Fruit fly (Drosophila melanogaster) whole organism, embryonic: ENCODE data around the gene Tsp2A.

Experiments used
- B-H2 ChIP-seq: fragments of 200-800 bp; sonication (Bioruptor generic); optimal IDR thresholded peaks from 2 replicates; lab custom pipeline; 2018; ENCODE audit warnings: missing biosample characterization, mild to moderate bottlenecking, missing genetic modification characterization
- BEAF-32 ChIP-seq: fragments of 200-800 bp; sonication (Bioruptor generic); optimal IDR thresholded peaks from 3 replicates; lab custom pipeline; 2017; ENCODE audit warnings: missing biosample characterization, missing genetic modification characterization, mild to moderate bottlenecking, moderate library complexity, missing genetic modification reagents
- CG12104 ChIP-seq: fragments of 200-800 bp; sonication (Bioruptor generic); optimal IDR thresholded peaks from 3 replicates; lab custom pipeline; 2016; ENCODE audit warnings: missing biosample characterization, missing genetic modification characterization
- CG12659 ChIP-seq: fragments of 200-800 bp; sonication (Bioruptor generic); optimal IDR thresholded peaks from 3 replicates; lab custom pipeline; 2017; ENCODE audit warnings: mild to moderate bottlenecking, missing biosample characterization, missing genetic modification reagents, missing genetic modification characterization
- CG14710 ChIP-seq: fragments of 200-800 bp; sonication (Bioruptor generic); optimal IDR thresholded peaks from 3 replicates; lab custom pipeline; 2019; ENCODE audit warnings: missing biosample characterization, mild to moderate bottlenecking, missing genetic modification characterization, moderate library complexity
- CG16813 ChIP-seq: fragments of 200-800 bp; sonication (Bioruptor generic); IDR thresholded peaks from 3 replicates; pipeline ENCODE4 v1.3.6; 2022; ENCODE audit warnings: missing biosample characterization, missing genetic modification characterization; ENCODE audit not compliant: partially characterized antibody
- CG18262 ChIP-seq: fragments of 200-800 bp; optimal IDR thresholded peaks from 3 replicates; lab custom pipeline; 2019; ENCODE audit warnings: missing biosample characterization, mild to moderate bottlenecking, missing genetic modification characterization, moderate library complexity
- CG2120 ChIP-seq: fragments of 200-800 bp; sonication (Bioruptor generic); optimal IDR thresholded peaks from 3 replicates; lab custom pipeline; 2016; ENCODE audit warnings: missing biosample characterization, missing genetic modification characterization
- CG2678 ChIP-seq: fragments of 200-800 bp; sonication (Bioruptor generic); optimal IDR thresholded peaks from 3 replicates; lab custom pipeline; 2019; ENCODE audit warnings: missing biosample characterization, mild to moderate bottlenecking, missing genetic modification characterization, moderate library complexity
- CG34224 ChIP-seq: fragments of 200-800 bp; sonication (Bioruptor generic); IDR thresholded peaks from 3 replicates; pipeline ENCODE4 v1.3.6; 2022; ENCODE audit warnings: missing biosample characterization, missing genetic modification characterization; ENCODE audit not compliant: partially characterized antibody
- CG3847 ChIP-seq: fragments of 200-800 bp; sonication (Bioruptor generic); IDR thresholded peaks from 2 replicates; pipeline ENCODE4 v1.3.6; 2022; ENCODE audit warnings: missing biosample characterization, missing genetic modification characterization
- CG5245 ChIP-seq: fragments of 200-800 bp; sonication (Bioruptor generic); optimal IDR thresholded peaks from 3 replicates; lab custom pipeline; 2016; ENCODE audit warnings: missing biosample characterization, missing genetic modification characterization
- CG6272 ChIP-seq: fragments of 200-800 bp; sonication (Bioruptor generic); IDR thresholded peaks from 2 replicates; pipeline ENCODE4 v1.3.6; 2022; ENCODE audit warnings: missing biosample characterization, missing genetic modification characterization
- CG7928 ChIP-seq: fragments of 200-800 bp; sonication (Bioruptor generic); optimal IDR thresholded peaks from 2 replicates; lab custom pipeline; 2017; ENCODE audit warnings: missing biosample characterization, mild to moderate bottlenecking, missing genetic modification characterization
- CG8478 ChIP-seq: fragments of >200 bp; optimal IDR thresholded peaks from 2 replicates; lab custom pipeline; 2018
- CG9932 ChIP-seq: fragments of 200-800 bp; sonication (Bioruptor generic); IDR thresholded peaks from 2 replicates; pipeline ENCODE4 v1.3.6; 2022; ENCODE audit warnings: missing biosample characterization, missing genetic modification characterization
- Dad ChIP-seq: fragments of 200-800 bp; sonication (Bioruptor generic); optimal IDR thresholded peaks from 3 replicates; lab custom pipeline; 2016; ENCODE audit warnings: missing biosample characterization, missing genetic modification characterization
- Dll ChIP-seq: fragments of 200-800 bp; sonication (Bioruptor generic); IDR thresholded peaks from 4 replicates; pipeline ENCODE4 v1.3.6; 2022; ENCODE audit warnings: missing biosample characterization, missing genetic modification characterization; ENCODE audit not compliant: partially characterized antibody
- Doc3 ChIP-seq: fragments of 200-800 bp; sonication (Bioruptor generic); IDR thresholded peaks from 3 replicates; pipeline ENCODE4 v1.3.6; 2022; ENCODE audit warnings: missing biosample characterization, missing genetic modification characterization; ENCODE audit not compliant: partially characterized antibody
- Ets97D ChIP-seq: fragments of 200-800 bp; sonication (Bioruptor generic); optimal IDR thresholded peaks from 3 replicates; lab custom pipeline; 2016; ENCODE audit warnings: missing biosample characterization, missing genetic modification characterization
- GATAe ChIP-seq: fragments of 200-800 bp; sonication (Bioruptor generic); conservative IDR thresholded peaks from 2 replicates; pipeline ENCODE4 v1.3.6; 2022; ENCODE audit warnings: missing biosample characterization, missing genetic modification characterization
- HLH3B ChIP-seq: fragments of 200-800 bp; sonication (Bioruptor generic); IDR thresholded peaks from 2 replicates; pipeline ENCODE4 v1.3.6; 2022; ENCODE audit warnings: missing biosample characterization, missing genetic modification characterization
- Hr51 ChIP-seq, 2 experiments: fragments of 200-800 bp; sonication (Bioruptor generic); optimal IDR thresholded peaks; 2 replicates in 1 of 2; 3 replicates in 1 of 2; lab custom pipeline; 2016 to 2018; ENCODE audit warnings: missing biosample characterization in 2 of 2, missing genetic modification characterization in 2 of 2, mild to moderate bottlenecking in 1 of 2, moderate library complexity in 1 of 2
- MTF-1 ChIP-seq: fragments of 200-800 bp; sonication (Bioruptor generic); optimal IDR thresholded peaks from 2 replicates; lab custom pipeline; 2018; ENCODE audit warnings: missing biosample characterization, mild to moderate bottlenecking, missing genetic modification characterization, borderline replicate concordance
- Max ChIP-seq: fragments of 200-800 bp; sonication (Bioruptor generic); optimal IDR thresholded peaks from 2 replicates; lab custom pipeline; 2016; ENCODE audit warnings: missing biosample characterization, mild to moderate bottlenecking, missing genetic modification characterization
- Med ChIP-seq: fragments of 200-800 bp; sonication (Bioruptor generic); peaks from one replicate; lab custom pipeline; 2016; ENCODE audit warnings: missing biosample characterization, missing genetic modification characterization, mild to moderate bottlenecking, inconsistent platforms, moderate library complexity
- Optix ChIP-seq: fragments of 200-800 bp; sonication (Bioruptor generic); IDR thresholded peaks from 3 replicates; pipeline ENCODE4 v1.3.6; 2022; ENCODE audit warnings: missing biosample characterization, missing genetic modification characterization
- Pdp1 ChIP-seq, 2 experiments: fragments of 200-800 bp; sonication (Bioruptor generic); optimal IDR thresholded peaks; 3 replicates each; lab custom pipeline; 2016; ENCODE audit warnings: missing biosample characterization in 2 of 2, missing genetic modification characterization in 2 of 2, mild to moderate bottlenecking in 1 of 2, moderate library complexity in 1 of 2
- Sin3A ChIP-seq: fragments of >200 bp; optimal IDR thresholded peaks from 2 replicates; lab custom pipeline; 2018
- YL-1 ChIP-seq: fragments of 200-800 bp; sonication (Bioruptor generic); optimal IDR thresholded peaks from 3 replicates; lab custom pipeline; 2017; ENCODE audit warnings: missing biosample characterization, mild to moderate bottlenecking, missing genetic modification characterization
- amos ChIP-seq: fragments of 200-800 bp; sonication (Bioruptor generic); IDR thresholded peaks from 2 replicates; pipeline ENCODE4 v1.3.6; 2022; ENCODE audit warnings: missing biosample characterization, missing genetic modification characterization; ENCODE audit not compliant: partially characterized antibody
- bab2 ChIP-seq: fragments of 200-800 bp; sonication (Bioruptor generic); optimal IDR thresholded peaks from 2 replicates; lab custom pipeline; 2016; ENCODE audit warnings: missing biosample characterization, missing genetic modification characterization
- bbx ChIP-seq: fragments of 200-800 bp; sonication (Bioruptor generic); IDR thresholded peaks from 2 replicates; pipeline ENCODE4 v1.3.6; 2022; ENCODE audit warnings: missing biosample characterization, missing genetic modification characterization; ENCODE audit not compliant: partially characterized antibody
- br ChIP-seq: fragments of >200 bp; optimal IDR thresholded peaks from 2 replicates; lab custom pipeline; 2017
- cas ChIP-seq: fragments of 200-800 bp; sonication (Bioruptor generic); IDR thresholded peaks from 2 replicates; pipeline ENCODE4 v1.3.6; 2022; ENCODE audit warnings: missing biosample characterization, missing genetic modification characterization
- cg ChIP-seq: fragments of 200-800 bp; sonication (Bioruptor generic); optimal IDR thresholded peaks from 3 replicates; lab custom pipeline; 2019; ENCODE audit warnings: missing biosample characterization, mild to moderate bottlenecking, missing genetic modification characterization, moderate library complexity
- corto ChIP-seq: fragments of 200-800 bp; sonication (Bioruptor generic); optimal IDR thresholded peaks from 2 replicates; lab custom pipeline; 2016; ENCODE audit warnings: missing biosample characterization, mild to moderate bottlenecking, missing genetic modification characterization, moderate library complexity
- crp ChIP-seq, 2 experiments: fragments of 200-800 bp; sonication (Bioruptor generic); optimal IDR thresholded peaks; 2 replicates in 1 of 2; 3 replicates in 1 of 2; lab custom pipeline; 2017; ENCODE audit warnings: missing biosample characterization in 2 of 2, missing genetic modification characterization in 2 of 2, mild to moderate bottlenecking in 1 of 2, moderate library complexity in 1 of 2
- dm ChIP-seq: fragments of 200-800 bp; sonication (Bioruptor generic); optimal IDR thresholded peaks from 3 replicates; lab custom pipeline; 2016; ENCODE audit warnings: missing biosample characterization, missing genetic modification characterization
- dpn ChIP-seq, 2 experiments: fragments of 200-800 bp; sonication (Bioruptor generic); optimal IDR thresholded peaks; 3 replicates each; lab custom pipeline; 2016; ENCODE audit warnings: missing biosample characterization in 2 of 2, missing genetic modification characterization in 2 of 2
- ftz-f1 ChIP-seq: fragments of 200-800 bp; sonication (Bioruptor generic); optimal IDR thresholded peaks from 2 replicates; lab custom pipeline; 2016; ENCODE audit warnings: missing biosample characterization, missing genetic modification characterization
- ind ChIP-seq: fragments of 200-800 bp; sonication (Bioruptor generic); optimal IDR thresholded peaks from 3 replicates; lab custom pipeline; 2016; ENCODE audit warnings: missing biosample characterization, missing genetic modification characterization
- lab ChIP-seq: fragments of 200-800 bp; sonication (Bioruptor generic); optimal IDR thresholded peaks from 3 replicates; lab custom pipeline; 2017; ENCODE audit warnings: missing biosample characterization, missing genetic modification characterization, mild to moderate bottlenecking, moderate library complexity, missing genetic modification reagents
- mld ChIP-seq: fragments of 200-800 bp; sonication (Bioruptor generic); IDR thresholded peaks from 3 replicates; pipeline ENCODE4 v1.3.6; 2022; ENCODE audit warnings: missing biosample characterization, missing genetic modification characterization; ENCODE audit not compliant: partially characterized antibody
- nmo ChIP-seq: fragments of 200-800 bp; sonication (Bioruptor generic); optimal IDR thresholded peaks from 2 replicates; lab custom pipeline; 2018; ENCODE audit warnings: missing biosample characterization, mild to moderate bottlenecking, missing genetic modification characterization, moderate library complexity
- pzg ChIP-seq: fragments of 200-800 bp; sonication (Bioruptor generic); optimal IDR thresholded peaks from 3 replicates; lab custom pipeline; 2018; ENCODE audit warnings: missing biosample characterization, mild to moderate bottlenecking, missing genetic modification characterization, moderate library complexity
- sr ChIP-seq: fragments of 200-800 bp; sonication (Bioruptor generic); IDR thresholded peaks from 3 replicates; pipeline ENCODE4 v1.3.6; 2022; ENCODE audit warnings: missing biosample characterization, missing genetic modification characterization
- tap ChIP-seq: fragments of 200-800 bp; optimal IDR thresholded peaks from 3 replicates; lab custom pipeline; 2019; ENCODE audit warnings: missing biosample characterization, mild to moderate bottlenecking, missing genetic modification characterization, moderate library complexity
- twi ChIP-seq: fragments of 200-800 bp; optimal IDR thresholded peaks from 2 replicates; lab custom pipeline; 2019; ENCODE audit warnings: missing biosample characterization, mild to moderate bottlenecking, missing genetic modification characterization, moderate library complexity
- zen2 ChIP-seq: fragments of 200-800 bp; sonication (Bioruptor generic); IDR thresholded peaks from 3 replicates; pipeline ENCODE4 v1.3.6; 2022; ENCODE audit warnings: missing biosample characterization, missing genetic modification characterization; ENCODE audit not compliant: partially characterized antibody

Tsp2A gene

dm6 chrX:1341944-1342392, 4.4 kb upstream of the Tsp2A start, which contains the start of gene Naa30A (continued):
- TF ChIP-seq Dll (GFP tag; lab: Robert Waterston, UW) (peak; percentile 96), zen2 (peak; percentile 87), CG34224 (peak; percentile 96), br (lab: Kevin White, UChicago) (no peak), twi (tag; lab: Kevin White, UChicago) (peak; percentile 38), CG6272 (GFP tag; lab: Robert Waterston, UW) (no peak), HLH3B (GFP tag; lab: Robert Waterston, UW) (no peak), BEAF-32 (GFP tag; lab: Kevin White, UChicago) (peak; percentile 91), CG8478 (peak; percentile 87), dpn (GFP tag; optimal IDR thresholded peaks at IDR 0.05; lab: Kevin White, UChicago) (peak in 1 of 2 experiments; percentile 24), nmo (GFP tag; lab: Kevin White, UChicago) (peak; percentile 43), dm (GFP tag; lab: Kevin White, UChicago) (no peak), Dad (GFP tag; lab: Kevin White, UChicago) (no peak), crp (GFP tag; optimal IDR thresholded peaks at IDR 0.05; lab: Kevin White, UChicago) (peak; percentile 29 to 91), Optix (GFP tag; lab: Robert Waterston, UW) (no peak), mld (peak; percentile 97), Max (GFP tag; lab: Kevin White, UChicago) (peak; percentile 36), CG5245 (GFP tag; lab: Kevin White, UChicago) (no peak), corto (GFP tag; lab: Kevin White, UChicago) (no peak), amos (GFP tag; lab: Robert Waterston, UW) (peak; percentile 97), lab (GFP tag; lab: Kevin White, UChicago) (peak; percentile 6), MTF-1 (no peak), pzg (GFP tag; lab: Kevin White, UChicago) (peak; percentile 67), cas (no peak), Hr51 (GFP tag; optimal IDR thresholded peaks at IDR 0.05; lab: Kevin White, UChicago) (peak in 1 of 2 experiments; percentile 17), Doc3 (GFP tag; lab: Robert Waterston, UW) (peak; percentile 90), CG2678 (tag; lab: Kevin White, UChicago) (peak; percentile 18), bab2 (no peak), tap (tag; lab: Kevin White, UChicago) (no peak), CG12659 (peak; percentile 33), cg (GFP tag; lab: Kevin White, UChicago) (peak; percentile 95), CG9932 (GFP tag; lab: Robert Waterston, UW) (peak; percentile 22; the same call in 1 of the 2 replicates), Sin3A (lab: Kevin White, UChicago) (peak; percentile 10), Ets97D (GFP tag; lab: Kevin White, UChicago) (peak; percentile 18), Pdp1 (GFP tag; optimal IDR thresholded peaks at IDR 0.05; lab: Kevin White, UChicago) (peak in 1 of 2 experiments; percentile 51), CG18262 (peak; percentile 16), ind (GFP tag; lab: Kevin White, UChicago) (no peak), CG16813 (GFP tag; lab: Robert Waterston, UW) (peak; percentile 97), sr (GFP tag; lab: Robert Waterston, UW) (peak; percentile 64; the same call in 1 of the 3 replicates), CG14710 (tag; lab: Kevin White, UChicago) (peak; percentile 40), GATAe (no peak), ftz-f1 (GFP tag; lab: Kevin White, UChicago) (no peak), B-H2 (GFP tag; lab: Kevin White, UChicago) (peak; percentile 15), YL-1 (GFP tag; lab: Kevin White, UChicago) (peak; percentile 38), CG12104 (no peak), CG3847 (no peak), CG2120 (GFP tag; lab: Kevin White, UChicago) (peak; percentile 21), Med (GFP tag; lab: Kevin White, UChicago) (peak; percentile 48), CG7928 (GFP tag; lab: Kevin White, UChicago) (peak; percentile 19), bbx (GFP tag; lab: Robert Waterston, UW) (peak; percentile 97)
